Worm (Caenorhabditis elegans): ENCODE results near the gene acs-4.
A peak's percentile ranks its signal among the peaks of the same experiment; 100 is the strongest.

Gene acs-4

DNA sequence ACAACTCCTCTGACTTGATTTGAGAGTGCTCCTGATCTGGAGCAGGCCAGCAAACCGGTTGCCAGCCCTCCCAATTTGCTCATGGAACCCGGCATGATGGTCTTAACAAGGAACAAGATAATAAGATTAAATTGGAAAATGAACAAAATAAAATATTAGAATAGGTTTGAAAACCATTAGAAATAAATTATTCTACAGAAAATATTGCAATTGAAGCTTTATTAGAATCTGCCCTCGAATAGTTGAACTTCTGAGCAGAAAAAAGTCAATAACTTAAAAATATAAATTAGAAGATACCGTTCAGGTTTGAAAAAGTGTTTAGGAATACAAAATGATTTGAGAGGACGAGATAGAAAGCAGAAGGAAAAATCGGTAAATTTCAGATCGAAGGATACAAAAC lies 8.9 kb upstream of the acs-4 start, which contains the start of gene nuo-4:
nuo-4 (minus strand) TSS at position 101 of the 400 bp plus-strand sequence.
- TF ChIP-seq ztf-4 (tag; optimal IDR thresholded peaks at IDR 0.05) (no peak), fos-1 (tag; optimal IDR thresholded peaks at IDR 0.05) (no peak), blmp-1 (tag; optimal IDR thresholded peaks at IDR 0.05; ENCODE audit: insufficient read depth) (no peak), nhr-129 (tag; optimal IDR thresholded peaks at IDR 0.05) (no peak), ZK546.5 (tag; optimal IDR thresholded peaks at IDR 0.05) (no peak), elt-1 (tag; optimal IDR thresholded peaks at IDR 0.05) (no peak), nhr-237 (tag; optimal IDR thresholded peaks at IDR 0.05) (no peak), aly-2 (tag; optimal IDR thresholded peaks at IDR 0.05) (no peak)

DNA sequence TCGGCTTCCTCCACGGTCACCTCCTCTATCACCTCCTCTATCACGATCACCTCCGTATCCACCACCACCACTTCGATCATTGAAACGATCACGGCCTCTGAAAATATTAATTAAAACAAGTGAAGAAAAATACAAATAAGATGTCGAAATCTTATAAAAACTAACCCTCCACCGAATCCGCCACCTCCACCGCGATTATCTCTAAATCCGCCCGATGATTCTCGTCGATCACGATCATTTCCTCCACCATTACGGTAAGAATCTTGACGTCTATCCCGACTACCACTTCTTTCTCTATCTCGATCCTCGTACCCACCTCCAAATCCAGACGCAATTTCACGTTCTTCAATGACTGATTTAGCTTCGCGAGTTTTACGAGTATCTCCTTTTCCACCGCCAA lies 8.4 kb upstream of the acs-4 start:
- no peak for TF ChIP-seq nhr-77 (tag; optimal IDR thresholded peaks at IDR 0.05)
- no peak for TF ChIP-seq fos-1 (tag; optimal IDR thresholded peaks at IDR 0.05)
- TF ChIP-seq gmeb-1 (tag; optimal IDR thresholded peaks at IDR 0.05) = no peak
- TF ChIP-seq snpc-4 (tag; optimal IDR thresholded peaks at IDR 0.05) = no peak
- TF ChIP-seq ceh-16 (tag; optimal IDR thresholded peaks at IDR 0.05) = no peak
- no peak for TF ChIP-seq crh-2 (tag; optimal IDR thresholded peaks at IDR 0.05)
- TF ChIP-seq nhr-129 (tag; optimal IDR thresholded peaks at IDR 0.05) = no peak
- TF ChIP-seq unc-39 (tag; optimal IDR thresholded peaks at IDR 0.05) = no peak
- TF ChIP-seq nhr-23 (tag; optimal IDR thresholded peaks at IDR 0.05) = no peak
- TF ChIP-seq Y55F3AM.14 (GFP tag; optimal IDR thresholded peaks at IDR 0.05) = no peak
- no peak for TF ChIP-seq F13H6.1 (tag; optimal IDR thresholded peaks at IDR 0.05)
- no peak for TF ChIP-seq ztf-1 (GFP tag; conservative IDR thresholded peaks at IDR 0.05)
- no peak for TF ChIP-seq nhr-12 (tag; optimal IDR thresholded peaks at IDR 0.05)

ce11 chrIII:7161055-7161454 lies 6.6 kb upstream of the acs-4 start, which contains the start of gene rnp-7:
TSS of gene rnp-7 (minus strand) at chrIII:7161155.
- TF ChIP-seq ztf-1 (GFP tag; conservative IDR thresholded peaks at IDR 0.05) (no peak), nhr-21 (tag; optimal IDR thresholded peaks at IDR 0.05) (no peak), nhr-11 (tag; optimal IDR thresholded peaks at IDR 0.05) (no peak), unc-55 (GFP tag; optimal IDR thresholded peaks at IDR 0.05) (no peak), ceh-16 (tag; optimal IDR thresholded peaks at IDR 0.05) (no peak), mab-5 (tag; optimal IDR thresholded peaks at IDR 0.05) (no peak), elt-1 (tag; optimal IDR thresholded peaks at IDR 0.05) (no peak), lsy-2 (tag; optimal IDR thresholded peaks at IDR 0.05) (no peak), ceh-82 (tag; optimal IDR thresholded peaks at IDR 0.05) (no peak), nhr-129 (tag; optimal IDR thresholded peaks at IDR 0.05) (no peak), nhr-10 (tag; optimal IDR thresholded peaks at IDR 0.05) (no peak), lin-13 (GFP tag; optimal IDR thresholded peaks at IDR 0.05) (no peak), blmp-1 (tag; optimal IDR thresholded peaks at IDR 0.05; ENCODE audit: insufficient read depth) (no peak), nhr-6 (tag; optimal IDR thresholded peaks at IDR 0.05) (no peak)

ce11 chrIII:7162065-7162762 lies 5.4 kb upstream of the acs-4 start, which contains the start of the genes syf-2 and K04G7.1:
TSS of gene syf-2 (minus strand) at chrIII:7162115.
TSS of gene K04G7.1 (plus strand) at chrIII:7162712.
- TF ChIP-seq R02D3.7 (tag; optimal IDR thresholded peaks at IDR 0.05) (peak; percentile 19), unc-39 (tag; optimal IDR thresholded peaks at IDR 0.05) (no peak), nhr-6 (tag; optimal IDR thresholded peaks at IDR 0.05) (peak; percentile 69), F13H6.1 (tag; optimal IDR thresholded peaks at IDR 0.05) (peak; percentile 78), elt-3 (tag; optimal IDR thresholded peaks at IDR 0.05) (no peak), crh-2 (tag; optimal IDR thresholded peaks at IDR 0.05) (peak; percentile 94), elt-1 (tag; optimal IDR thresholded peaks at IDR 0.05) (no peak), ama-1 (optimal IDR thresholded peaks at IDR 0.05) (no peak), ztf-4 (tag; optimal IDR thresholded peaks at IDR 0.05) (peak; percentile 58), nhr-129 (tag; optimal IDR thresholded peaks at IDR 0.05) (peak; percentile 82), mdl-1 (tag; optimal IDR thresholded peaks at IDR 0.05) (peak in 1 of 2 experiments; percentile 67), nhr-237 (tag; optimal IDR thresholded peaks at IDR 0.05) (no peak), sem-4 (tag; optimal IDR thresholded peaks at IDR 0.05) (peak; percentile 77), unc-55 (GFP tag; optimal IDR thresholded peaks at IDR 0.05) (peak; percentile 98), unc-62 (GFP tag; optimal IDR thresholded peaks at IDR 0.05) (no peak), nhr-11 (tag; optimal IDR thresholded peaks at IDR 0.05) (no peak), C34F6.9 (tag; optimal IDR thresholded peaks at IDR 0.05) (peak; percentile 94), mbf-1 (tag; optimal IDR thresholded peaks at IDR 0.05) (no peak), egl-27 (tag; optimal IDR thresholded peaks at IDR 0.05) (peak; percentile 92), sma-9 (GFP tag; optimal IDR thresholded peaks at IDR 0.05) (peak; percentile 83), sma-9 (tag; optimal IDR thresholded peaks at IDR 0.05) (no peak), ZK546.5 (tag; optimal IDR thresholded peaks at IDR 0.05) (peak; percentile 12), sma-3 (GFP tag; optimal IDR thresholded peaks at IDR 0.05) (peak; percentile 86), snpc-4 (tag; optimal IDR thresholded peaks at IDR 0.05) (peak; percentile 82), ceh-16 (tag; optimal IDR thresholded peaks at IDR 0.05) (peak; percentile 56), nhr-12 (tag; optimal IDR thresholded peaks at IDR 0.05) (no peak), mab-5 (tag; optimal IDR thresholded peaks at IDR 0.05) (peak; percentile 79), gmeb-1 (tag; optimal IDR thresholded peaks at IDR 0.05) (peak; percentile 95), aly-2 (tag; optimal IDR thresholded peaks at IDR 0.05) (no peak), skn-1 (tag; optimal IDR thresholded peaks at IDR 0.05) (peak; percentile 19), zag-1 (tag; optimal IDR thresholded peaks at IDR 0.05) (peak; percentile 66), blmp-1 (tag; optimal IDR thresholded peaks at IDR 0.05; ENCODE audit: insufficient read depth) (peak; percentile 63), peb-1 (tag; optimal IDR thresholded peaks at IDR 0.05) (no peak), lsy-2 (tag; optimal IDR thresholded peaks at IDR 0.05) (peak; percentile 78 to 96), dmd-4 (tag; optimal IDR thresholded peaks at IDR 0.05) (no peak), lin-13 (GFP tag; optimal IDR thresholded peaks at IDR 0.05) (peak; percentile 99)

All from whole organism, L2 larva.